Worm (Caenorhabditis elegans): ENCODE measurements around the gene aff-1.
A peak's percentile ranks its signal among the peaks of the same experiment; 100 is the strongest.

Gene aff-1

ce11 chrII:6877881-6878280 is 14.3 kb upstream of the aff-1 start:
- TF ChIP-seq crh-2 (tag; optimal IDR thresholded peaks at IDR 0.05) = peak; percentile 71
- TF ChIP-seq dmd-4 (tag; optimal IDR thresholded peaks at IDR 0.05) = no peak
- no peak for TF ChIP-seq ZK546.5 (tag; optimal IDR thresholded peaks at IDR 0.05)
- no peak for TF ChIP-seq lin-11 (tag; optimal IDR thresholded peaks at IDR 0.05)
- peak; percentile 58 for TF ChIP-seq blmp-1 (tag; optimal IDR thresholded peaks at IDR 0.05; ENCODE audit: insufficient read depth)
- no peak for TF ChIP-seq ama-1 (optimal IDR thresholded peaks at IDR 0.05)
- TF ChIP-seq C34F6.9 (tag; optimal IDR thresholded peaks at IDR 0.05) = no peak
- TF ChIP-seq F13H6.1 (tag; optimal IDR thresholded peaks at IDR 0.05) = no peak
- no peak for TF ChIP-seq lsy-2 (tag; optimal IDR thresholded peaks at IDR 0.05)
- peak; percentile 71 for TF ChIP-seq nhr-25 (tag; optimal IDR thresholded peaks at IDR 0.05)
- no peak for TF ChIP-seq nhr-237 (tag; optimal IDR thresholded peaks at IDR 0.05)
- TF ChIP-seq mbf-1 (tag; optimal IDR thresholded peaks at IDR 0.05) = no peak
- no peak for TF ChIP-seq nhr-6 (tag; optimal IDR thresholded peaks at IDR 0.05)
- no peak for TF ChIP-seq gmeb-1 (tag; optimal IDR thresholded peaks at IDR 0.05)
- no peak for TF ChIP-seq mab-5 (tag; optimal IDR thresholded peaks at IDR 0.05)
- no peak for TF ChIP-seq elt-1 (tag; optimal IDR thresholded peaks at IDR 0.05)
- TF ChIP-seq fos-1 (tag; optimal IDR thresholded peaks at IDR 0.05) = no peak
- peak; percentile 62 for TF ChIP-seq sma-3 (GFP tag; optimal IDR thresholded peaks at IDR 0.05)
- no peak for TF ChIP-seq alr-1 (tag; optimal IDR thresholded peaks at IDR 0.05)

DNA sequence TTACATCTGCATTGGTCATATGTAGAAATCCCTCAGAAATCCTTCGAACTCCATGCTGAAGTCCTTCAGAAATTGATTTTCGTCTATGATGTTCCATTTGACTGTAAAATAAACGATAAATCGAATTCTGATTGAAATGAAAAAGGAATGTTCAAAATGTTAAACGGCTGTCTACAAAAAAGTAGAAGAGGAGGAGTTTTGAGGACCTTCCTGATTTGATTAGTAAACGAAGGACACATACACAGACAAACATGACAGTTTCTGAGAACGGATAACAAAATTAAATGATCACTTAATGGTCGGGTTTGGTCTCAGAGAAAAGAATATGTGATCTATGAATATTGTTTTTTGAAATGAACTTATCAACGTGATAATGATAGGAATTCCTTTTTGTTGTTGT is 13.4 kb upstream of the aff-1 start, which contains the start of gene slc-36.5:
Gene slc-36.5 (minus strand): TSS at position 101 of the 400 bp plus-strand sequence.
- TF ChIP-seq F13H6.1 (tag; optimal IDR thresholded peaks at IDR 0.05) = no peak
- TF ChIP-seq ceh-82 (tag; optimal IDR thresholded peaks at IDR 0.05) = no peak
- TF ChIP-seq sma-3 (GFP tag; optimal IDR thresholded peaks at IDR 0.05) = no peak
- TF ChIP-seq zag-1 (tag; optimal IDR thresholded peaks at IDR 0.05) = no peak
- no peak for TF ChIP-seq nhr-129 (tag; optimal IDR thresholded peaks at IDR 0.05)
- no peak for TF ChIP-seq R02D3.7 (tag; optimal IDR thresholded peaks at IDR 0.05)
- no peak for TF ChIP-seq nhr-6 (tag; optimal IDR thresholded peaks at IDR 0.05)
- no peak for TF ChIP-seq dmd-4 (tag; optimal IDR thresholded peaks at IDR 0.05)
- no peak for TF ChIP-seq mbf-1 (tag; optimal IDR thresholded peaks at IDR 0.05)
- no peak for TF ChIP-seq nhr-11 (tag; optimal IDR thresholded peaks at IDR 0.05)
- TF ChIP-seq alr-1 (tag; optimal IDR thresholded peaks at IDR 0.05) = no peak
- TF ChIP-seq lsy-2 (tag; optimal IDR thresholded peaks at IDR 0.05) = no peak
- no peak for TF ChIP-seq nhr-237 (tag; optimal IDR thresholded peaks at IDR 0.05)
- TF ChIP-seq C34F6.9 (tag; optimal IDR thresholded peaks at IDR 0.05) = no peak
- TF ChIP-seq sma-9 (GFP tag; optimal IDR thresholded peaks at IDR 0.05) = no peak
- no peak for TF ChIP-seq sma-9 (tag; optimal IDR thresholded peaks at IDR 0.05)
- TF ChIP-seq egl-27 (tag; optimal IDR thresholded peaks at IDR 0.05) = no peak
- no peak for TF ChIP-seq fos-1 (tag; optimal IDR thresholded peaks at IDR 0.05)
- TF ChIP-seq nhr-23 (tag; optimal IDR thresholded peaks at IDR 0.05) = no peak
- no peak for TF ChIP-seq lin-11 (tag; optimal IDR thresholded peaks at IDR 0.05)

ce11 chrII:6872493-6872892 is 8.9 kb upstream of the aff-1 start, which contains the start of gene C44B7.5:
Gene C44B7.5 (minus strand): TSS chrII:6872593.
- TF ChIP-seq nhr-23 (tag; optimal IDR thresholded peaks at IDR 0.05) (no peak), F13H6.1 (tag; optimal IDR thresholded peaks at IDR 0.05) (no peak), zag-1 (tag; optimal IDR thresholded peaks at IDR 0.05) (no peak), fos-1 (tag; optimal IDR thresholded peaks at IDR 0.05) (no peak), Y55F3AM.14 (GFP tag; optimal IDR thresholded peaks at IDR 0.05) (no peak), blmp-1 (tag; optimal IDR thresholded peaks at IDR 0.05; ENCODE audit: insufficient read depth) (no peak), egl-27 (tag; optimal IDR thresholded peaks at IDR 0.05) (no peak), mab-5 (tag; optimal IDR thresholded peaks at IDR 0.05) (no peak), sem-4 (tag; optimal IDR thresholded peaks at IDR 0.05) (no peak), elt-1 (tag; optimal IDR thresholded peaks at IDR 0.05) (no peak), ztf-1 (GFP tag; conservative IDR thresholded peaks at IDR 0.05) (no peak), sma-9 (GFP tag; optimal IDR thresholded peaks at IDR 0.05) (no peak), sma-9 (tag; optimal IDR thresholded peaks at IDR 0.05) (no peak), nhr-237 (tag; optimal IDR thresholded peaks at IDR 0.05) (no peak), ceh-82 (tag; optimal IDR thresholded peaks at IDR 0.05) (no peak)

- TF ChIP-seq skn-1 (tag; optimal IDR thresholded peaks at IDR 0.05) (no peak), unc-62 (GFP tag; optimal IDR thresholded peaks at IDR 0.05) (no peak), ceh-16 (tag; optimal IDR thresholded peaks at IDR 0.05) (no peak), Y55F3AM.14 (GFP tag; optimal IDR thresholded peaks at IDR 0.05) (no peak), ceh-82 (tag; optimal IDR thresholded peaks at IDR 0.05) (no peak), R02D3.7 (tag; optimal IDR thresholded peaks at IDR 0.05) (no peak), crh-2 (tag; optimal IDR thresholded peaks at IDR 0.05) (peak; percentile 92), lsy-2 (tag; optimal IDR thresholded peaks at IDR 0.05) (peak in 1 of 2 experiments; percentile 15)
Observed at ce11 chrII:6870803-6871202, 7.3 kb upstream of the aff-1 start, which contains the start of gene clhm-1. Gene clhm-1 (minus strand): TSS chrII:6871009.

All from whole organism, L2 larva.